Fruit fly (Drosophila melanogaster): ENCODE measurements around the gene mnb.

mnb gene

dm6 chrX:17841923-17842322 is 45.1 kb downstream of the mnb start, which contains the start of gene Taf9 (continued):
- TF ChIP-seq p53 (GFP tag; optimal IDR thresholded peaks at IDR 0.05) (no peak), CG9817 (tag; optimal IDR thresholded peaks at IDR 0.05) (no peak), B-H2 (GFP tag; optimal IDR thresholded peaks at IDR 0.05) (peak; percentile 3), Scr (GFP tag; IDR thresholded peaks at IDR 0.05; ENCODE audit: partially characterized antibody) (peak; percentile 86), CG13287 (GFP tag; IDR thresholded peaks at IDR 0.05; ENCODE audit: partially characterized antibody) (peak; percentile 95), Blimp-1 (GFP tag; optimal IDR thresholded peaks at IDR 0.05) (no peak), sd (tag; optimal IDR thresholded peaks at IDR 0.05) (no peak), BtbVII (GFP tag; optimal IDR thresholded peaks at IDR 0.05) (no peak), Mrtf (GFP tag; IDR thresholded peaks at IDR 0.05) (no peak), Gug (GFP tag; IDR thresholded peaks at IDR 0.05) (no peak), slbo (GFP tag; IDR thresholded peaks at IDR 0.05) (peak; percentile 47; the same call in 1 of the 2 replicates), CG14710 (tag; optimal IDR thresholded peaks at IDR 0.05) (peak; percentile 29), chinmo (GFP tag; IDR thresholded peaks at IDR 0.05; ENCODE audit: partially characterized antibody) (peak; percentile 94), D (optimal IDR thresholded peaks at IDR 0.05) (no peak), D (GFP tag; optimal IDR thresholded peaks at IDR 0.05) (no peak), Myb (GFP tag; optimal IDR thresholded peaks at IDR 0.05) (peak; percentile 97), CG16863 (GFP tag; optimal IDR thresholded peaks at IDR 0.05) (no peak), CG9932 (GFP tag; IDR thresholded peaks at IDR 0.05) (peak; percentile 31; the same call in 1 of the 2 replicates), luna (GFP tag; optimal IDR thresholded peaks at IDR 0.05) (no peak), Bgb (GFP tag; IDR thresholded peaks at IDR 0.05; ENCODE audit: partially characterized antibody) (peak; percentile 95), CG2129 (GFP tag; IDR thresholded peaks at IDR 0.05; ENCODE audit: partially characterized antibody) (peak; percentile 76), Elba2 (GFP tag; optimal IDR thresholded peaks at IDR 0.05) (no peak), crp (GFP tag; optimal IDR thresholded peaks at IDR 0.05) (peak in 1 of 2 experiments; percentile 26), CG11085 (GFP tag; IDR thresholded peaks at IDR 0.05) (no peak), CG10431 (GFP tag; optimal IDR thresholded peaks at IDR 0.05) (no peak), crc (GFP tag; optimal IDR thresholded peaks at IDR 0.05) (no peak), oc (tag; optimal IDR thresholded peaks at IDR 0.05) (no peak), Dbx (GFP tag; IDR thresholded peaks at IDR 0.05) (0 out of 3 replicates have a peak, but pooled peaks have one; percentile 15), CG34422 (GFP tag; IDR thresholded peaks at IDR 0.05) (0 out of 3 replicates have a peak, but pooled peaks have one; percentile 50), otp (GFP tag; IDR thresholded peaks at IDR 0.05) (no peak), BEAF-32 (GFP tag; optimal IDR thresholded peaks at IDR 0.05) (peak; percentile 82), dysf (GFP tag; IDR thresholded peaks at IDR 0.05) (no peak), toy (GFP tag; IDR thresholded peaks at IDR 0.05) (no peak), ab (GFP tag; optimal IDR thresholded peaks at IDR 0.05) (no peak), tna (GFP tag; IDR thresholded peaks at IDR 0.05; ENCODE audit: partially characterized antibody) (peak; percentile 84), Doc3 (GFP tag; IDR thresholded peaks at IDR 0.05; ENCODE audit: partially characterized antibody) (peak; percentile 69), CG6654 (GFP tag; optimal IDR thresholded peaks at IDR 0.05) (no peak), ftz-f1 (GFP tag; optimal IDR thresholded peaks at IDR 0.05) (no peak), CG12104 (GFP tag; optimal IDR thresholded peaks at IDR 0.05) (no peak), MBD-R2 (GFP tag; IDR thresholded peaks at IDR 0.05) (peak; percentile 82), CG17361 (GFP tag; IDR thresholded peaks at IDR 0.05) (no peak), CG2116 (GFP tag; optimal IDR thresholded peaks at IDR 0.05) (peak; percentile 42), CG7963 (GFP tag; IDR thresholded peaks at IDR 0.05; ENCODE audit: partially characterized antibody) (peak; percentile 85), Dref (GFP tag; IDR thresholded peaks at IDR 0.05) (peak; percentile 95), CG12659 (GFP tag; optimal IDR thresholded peaks at IDR 0.05) (peak; percentile 53), CG34224 (GFP tag; IDR thresholded peaks at IDR 0.05; ENCODE audit: partially characterized antibody) (peak; percentile 92), lmd (GFP tag; IDR thresholded peaks at IDR 0.05) (peak; percentile 13; the same call in 1 of the 2 replicates), CG1603 (tag; optimal IDR thresholded peaks at IDR 0.05) (peak; percentile 56), sna (GFP tag; IDR thresholded peaks at IDR 0.05; ENCODE audit: partially characterized antibody) (peak; percentile 85), CG6791 (GFP tag; IDR thresholded peaks at IDR 0.05; ENCODE audit: partially characterized antibody) (peak; percentile 93)

All from whole organism, embryonic.